Fruit fly (Drosophila melanogaster): ENCODE data around the gene CG13318.

DNA sequence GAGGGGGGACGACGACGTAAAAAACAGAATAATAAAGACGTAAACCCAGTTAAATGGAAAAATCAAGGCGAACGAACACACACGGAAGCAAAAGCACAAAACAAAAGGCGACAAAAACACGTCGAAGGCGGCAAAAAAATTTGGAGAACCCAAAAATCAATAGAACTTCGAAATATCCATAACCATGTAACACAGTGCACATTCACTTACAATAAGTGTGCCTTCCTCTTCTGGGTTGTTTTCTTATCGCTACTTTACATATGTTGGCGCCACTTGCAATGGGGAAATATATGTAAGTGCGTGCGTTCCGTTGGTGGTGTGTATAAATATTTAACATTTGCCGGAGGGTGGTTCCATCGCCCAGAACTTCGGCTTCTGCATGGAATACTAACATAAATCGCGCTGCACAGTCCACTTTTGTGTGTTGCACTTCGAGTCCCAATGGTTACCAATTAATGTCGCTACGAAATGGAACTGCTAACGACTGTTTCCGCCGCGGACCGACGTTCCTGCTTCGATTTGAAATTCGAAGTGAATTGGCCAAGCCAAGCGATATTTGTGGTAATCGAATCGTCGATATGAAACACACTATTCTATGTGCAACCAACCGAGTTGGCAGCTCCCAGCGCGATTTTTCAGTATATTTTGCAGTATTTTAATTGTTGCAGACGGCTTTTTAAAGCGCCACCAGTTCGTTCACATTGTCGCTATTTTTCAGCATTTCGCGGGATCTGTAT, 25.2 kb downstream of the CG13318 start, which contains the start of the genes CG9801 and Nasp:
- TF ChIP-seq Hr78 (GFP tag; optimal IDR thresholded peaks at IDR 0.05) (no peak), N (GFP tag; optimal IDR thresholded peaks at IDR 0.05) (no peak), lola (GFP tag; optimal IDR thresholded peaks at IDR 0.05) (no peak), usp (GFP tag; optimal IDR thresholded peaks at IDR 0.05) (no peak), dmrt93B (GFP tag; optimal IDR thresholded peaks at IDR 0.05) (no peak)

Data from whole organism, wandering third instar larva.